Fruit fly (Drosophila melanogaster) whole organism, embryonic: ENCODE results near the gene Trmt6.

Experiments
- Bteb2 ChIP-seq: fragments of 200-800 bp; sonication (Bioruptor generic); optimal IDR thresholded peaks from 2 replicates; lab custom pipeline; 2016; ENCODE audit warnings: missing biosample characterization, missing genetic modification characterization
- CG10979 ChIP-seq: fragments of 200-800 bp; sonication (Bioruptor generic); optimal IDR thresholded peaks from 2 replicates; lab custom pipeline; 2018; ENCODE audit warnings: missing biosample characterization, mild to moderate bottlenecking, missing genetic modification characterization, moderate library complexity
- CG12299 ChIP-seq: fragments of 200-800 bp; sonication (Bioruptor generic); optimal IDR thresholded peaks from 2 replicates; lab custom pipeline; 2018; ENCODE audit warnings: missing biosample characterization, mild to moderate bottlenecking, missing genetic modification characterization
- CG12391 ChIP-seq: fragments of 200-800 bp; sonication (Bioruptor generic); optimal IDR thresholded peaks from 3 replicates; lab custom pipeline; 2018; ENCODE audit warnings: missing biosample characterization, mild to moderate bottlenecking, missing genetic modification characterization, moderate library complexity
- CG13624 ChIP-seq: fragments of 200-800 bp; sonication (Bioruptor generic); optimal IDR thresholded peaks from 2 replicates; lab custom pipeline; 2016; ENCODE audit warnings: missing biosample characterization, missing genetic modification characterization
- CG14050 ChIP-seq: fragments of 200-800 bp; sonication (Bioruptor generic); IDR thresholded peaks from 3 replicates; pipeline ENCODE4 v1.3.6; 2022; ENCODE audit warnings: missing biosample characterization, missing genetic modification characterization
- CG15269 ChIP-seq: fragments of 200-800 bp; sonication (Bioruptor generic); optimal IDR thresholded peaks from 2 replicates; lab custom pipeline; 2018; ENCODE audit warnings: missing biosample characterization, mild to moderate bottlenecking, missing genetic modification characterization, moderate library complexity
- CG17328 ChIP-seq: fragments of 200-800 bp; sonication (Bioruptor generic); IDR thresholded peaks from 2 replicates; pipeline ENCODE4 v1.3.6; 2022; ENCODE audit warnings: missing biosample characterization, missing genetic modification characterization
- CG17361 ChIP-seq: fragments of 200-800 bp; sonication (Bioruptor generic); IDR thresholded peaks from 3 replicates; pipeline ENCODE4 v1.3.6; 2022; ENCODE audit warnings: missing biosample characterization, missing genetic modification characterization
- CG31224 ChIP-seq: fragments of 200-800 bp; sonication (Bioruptor generic); IDR thresholded peaks from 2 replicates; pipeline ENCODE4 v1.3.6; 2022; ENCODE audit warnings: missing biosample characterization, missing genetic modification characterization
- CG34422 ChIP-seq: fragments of 200-800 bp; sonication (Bioruptor generic); IDR thresholded peaks from 3 replicates; pipeline ENCODE4 v1.3.6; 2022; ENCODE audit warnings: missing biosample characterization, missing genetic modification characterization
- CG3847 ChIP-seq: fragments of 200-800 bp; sonication (Bioruptor generic); IDR thresholded peaks from 2 replicates; pipeline ENCODE4 v1.3.6; 2022; ENCODE audit warnings: missing biosample characterization, missing genetic modification characterization
- CG4617 ChIP-seq: fragments of 200-800 bp; sonication (Bioruptor generic); optimal IDR thresholded peaks from 3 replicates; lab custom pipeline; 2016; ENCODE audit warnings: missing biosample characterization, missing genetic modification characterization, borderline replicate concordance
- CG6272 ChIP-seq: fragments of 200-800 bp; sonication (Bioruptor generic); IDR thresholded peaks from 2 replicates; pipeline ENCODE4 v1.3.6; 2022; ENCODE audit warnings: missing biosample characterization, missing genetic modification characterization
- CG7357 ChIP-seq: fragments of 200-800 bp; sonication (Bioruptor generic); IDR thresholded peaks from 3 replicates; pipeline ENCODE4 v1.3.6; 2022; ENCODE audit warnings: missing biosample characterization, missing genetic modification characterization
- CG7745 ChIP-seq: fragments of 200-800 bp; sonication (Bioruptor generic); optimal IDR thresholded peaks from 2 replicates; lab custom pipeline; 2018; ENCODE audit warnings: missing biosample characterization, mild to moderate bottlenecking, missing genetic modification characterization, moderate library complexity
- CG8290 ChIP-seq, 3 experiments: fragments of 200-800 bp; sonication (Bioruptor generic); optimal IDR thresholded peaks; 2 replicates each; lab custom pipeline; 2016 to 2019; ENCODE audit warnings: missing biosample characterization in 3 of 3, missing genetic modification characterization in 3 of 3, mild to moderate bottlenecking in 2 of 3, moderate library complexity in 1 of 3
- Dfd ChIP-seq, 2 experiments: fragments of >200 bp; optimal IDR thresholded peaks; 2 replicates each; lab custom pipeline; 2017; ENCODE audit warnings: missing biosample characterization in 2 of 2, missing genetic modification characterization in 2 of 2
- Eip74EF ChIP-seq, 2 experiments: fragments of 200-800 bp in 1 of 2; fragments of >200 bp in 1 of 2; sonication (Bioruptor generic) in 1 of 2; optimal IDR thresholded peaks; 2 replicates each; lab custom pipeline; 2017 to 2019; ENCODE audit warnings: missing biosample characterization in 2 of 2, missing genetic modification characterization in 2 of 2, mild to moderate bottlenecking in 1 of 2, moderate library complexity in 1 of 2
- H2.0 ChIP-seq: fragments of 200-800 bp; sonication (Bioruptor generic); IDR thresholded peaks from 2 replicates; pipeline ENCODE4 v1.3.6; 2022; ENCODE audit warnings: missing biosample characterization, missing genetic modification characterization
- HmgD ChIP-seq: fragments of 200-800 bp; sonication (Bioruptor generic); optimal IDR thresholded peaks from 3 replicates; lab custom pipeline; 2016; ENCODE audit warnings: missing biosample characterization, missing genetic modification characterization
- MESR4 ChIP-seq: fragments of 200-800 bp; sonication (Bioruptor generic); optimal IDR thresholded peaks from 2 replicates; lab custom pipeline; 2018; ENCODE audit warnings: missing biosample characterization, mild to moderate bottlenecking, missing genetic modification characterization, moderate library complexity
- Mrtf ChIP-seq: fragments of 200-800 bp; sonication (Bioruptor generic); IDR thresholded peaks from 3 replicates; pipeline ENCODE4 v1.3.6; 2022; ENCODE audit warnings: missing biosample characterization, missing genetic modification characterization
- Oaz ChIP-seq: fragments of 200-800 bp; sonication (Bioruptor generic); IDR thresholded peaks from 2 replicates; pipeline ENCODE4 v1.3.6; 2022; ENCODE audit warnings: missing biosample characterization, missing genetic modification characterization
- Ptx1 ChIP-seq: fragments of 200-800 bp; sonication (Bioruptor generic); IDR thresholded peaks from 2 replicates; pipeline ENCODE4 v1.3.6; 2022; ENCODE audit warnings: missing biosample characterization, missing genetic modification characterization
- al ChIP-seq: fragments of 200-800 bp; sonication (Bioruptor generic); IDR thresholded peaks from 2 replicates; pipeline ENCODE4 v1.3.6; 2022; ENCODE audit warnings: missing biosample characterization, missing genetic modification characterization
- bcd ChIP-seq: fragments of 200-800 bp; sonication (Bioruptor generic); optimal IDR thresholded peaks from 2 replicates; lab custom pipeline; 2017; ENCODE audit warnings: missing biosample characterization, mild to moderate bottlenecking, missing genetic modification characterization
- bigmax ChIP-seq: fragments of 200-800 bp; sonication (Bioruptor generic); optimal IDR thresholded peaks from 2 replicates; lab custom pipeline; 2018; ENCODE audit warnings: missing biosample characterization, mild to moderate bottlenecking, missing genetic modification characterization
- crc ChIP-seq: fragments of 200-800 bp; sonication (Bioruptor generic); optimal IDR thresholded peaks from 2 replicates; lab custom pipeline; 2016; ENCODE audit warnings: missing biosample characterization, missing genetic modification characterization
- crol ChIP-seq: fragments of 200-800 bp; sonication (Bioruptor generic); IDR thresholded peaks from 2 replicates; pipeline ENCODE4 v1.3.6; 2022; ENCODE audit warnings: missing biosample characterization, missing genetic modification characterization
- dan ChIP-seq: fragments of 200-800 bp; sonication (Bioruptor generic); IDR thresholded peaks from 2 replicates; pipeline ENCODE4 v1.3.6; 2022; ENCODE audit warnings: missing biosample characterization, missing genetic modification characterization
- dmrt99B ChIP-seq: fragments of 200-800 bp; sonication (Bioruptor generic); optimal IDR thresholded peaks from 2 replicates; lab custom pipeline; 2018; ENCODE audit warnings: missing biosample characterization, mild to moderate bottlenecking, missing genetic modification characterization, moderate library complexity
- emc ChIP-seq: fragments of 200-800 bp; sonication (Bioruptor generic); optimal IDR thresholded peaks from 2 replicates; lab custom pipeline; 2016; ENCODE audit warnings: missing biosample characterization, missing genetic modification characterization
- h ChIP-seq: fragments of >200 bp; optimal IDR thresholded peaks from 2 replicates; lab custom pipeline; 2017
- insv ChIP-seq, 2 experiments: fragments of 200-800 bp; sonication (Bioruptor generic); optimal IDR thresholded peaks; 3 replicates each; lab custom pipeline; 2016 to 2018; ENCODE audit warnings: missing biosample characterization in 2 of 2, missing genetic modification characterization in 2 of 2
- mirr ChIP-seq: fragments of 200-800 bp; sonication (Bioruptor generic); optimal IDR thresholded peaks from 3 replicates; lab custom pipeline; 2018; ENCODE audit warnings: missing biosample characterization, mild to moderate bottlenecking, missing genetic modification characterization
- nom ChIP-seq: fragments of 200-800 bp; sonication (Bioruptor generic); optimal IDR thresholded peaks from 2 replicates; lab custom pipeline; 2017; ENCODE audit warnings: missing biosample characterization, missing genetic modification characterization, mild to moderate bottlenecking, moderate library complexity, missing genetic modification reagents
- pfk ChIP-seq: fragments of 200-800 bp; sonication (Bioruptor generic); optimal IDR thresholded peaks from 2 replicates; lab custom pipeline; 2018; ENCODE audit warnings: missing biosample characterization, mild to moderate bottlenecking, missing genetic modification characterization, moderate library complexity
- scrt ChIP-seq: fragments of 200-800 bp; sonication (Bioruptor generic); optimal IDR thresholded peaks from 2 replicates; lab custom pipeline; 2018; ENCODE audit warnings: missing biosample characterization, mild to moderate bottlenecking, missing genetic modification characterization, moderate library complexity
- sd ChIP-seq: fragments of 200-800 bp; sonication (Bioruptor generic); optimal IDR thresholded peaks from 3 replicates; lab custom pipeline; 2018; ENCODE audit warnings: missing biosample characterization, mild to moderate bottlenecking, missing genetic modification characterization, moderate library complexity
- sens-2 ChIP-seq: fragments of 200-800 bp; sonication (Bioruptor generic); IDR thresholded peaks from 2 replicates; pipeline ENCODE4 v1.3.6; 2022; ENCODE audit warnings: missing biosample characterization, missing genetic modification characterization
- shn ChIP-seq: fragments of 200-800 bp; sonication (Bioruptor generic); optimal IDR thresholded peaks from 3 replicates; lab custom pipeline; 2016; ENCODE audit warnings: missing biosample characterization, missing genetic modification characterization
- sisA ChIP-seq: fragments of 200-800 bp; sonication (Bioruptor generic); IDR thresholded peaks from 2 replicates; pipeline ENCODE4 v1.3.6; 2022; ENCODE audit warnings: missing biosample characterization, missing genetic modification characterization
- sug ChIP-seq: fragments of 200-800 bp; optimal IDR thresholded peaks from 2 replicates; lab custom pipeline; 2019; ENCODE audit warnings: missing biosample characterization, mild to moderate bottlenecking, missing genetic modification characterization, moderate library complexity
- trh ChIP-seq: fragments of 200-800 bp; sonication (Bioruptor generic); optimal IDR thresholded peaks from 2 replicates; lab custom pipeline; 2016; ENCODE audit warnings: missing biosample characterization, missing genetic modification characterization
- twi ChIP-seq: fragments of 200-800 bp; optimal IDR thresholded peaks from 2 replicates; lab custom pipeline; 2019; ENCODE audit warnings: missing biosample characterization, mild to moderate bottlenecking, missing genetic modification characterization, moderate library complexity
- unc-4 ChIP-seq: fragments of 200-800 bp; sonication (Bioruptor generic); IDR thresholded peaks from 2 replicates; pipeline ENCODE4 v1.3.6; 2022; ENCODE audit warnings: missing biosample characterization, missing genetic modification characterization; ENCODE audit not compliant: partially characterized antibody
- z ChIP-seq: fragments of 200-800 bp; sonication (Bioruptor generic); IDR thresholded peaks from 3 replicates; pipeline ENCODE4 v1.3.6; 2022; ENCODE audit warnings: missing biosample characterization, missing genetic modification characterization
- zfh2 ChIP-seq: fragments of 200-800 bp; sonication (Bioruptor generic); optimal IDR thresholded peaks from 2 replicates; lab custom pipeline; 2016; ENCODE audit warnings: missing biosample characterization, missing genetic modification characterization

Trmt6 gene

dm6 chr2L:6610683-6611373 lies 48.7 kb upstream of the Trmt6 start, which contains the start of gene CG11050 (continued):
- TF ChIP-seq HmgD (peak; percentile 97), CG7357 (peak; percentile 8; the same call in 1 of the 3 replicates), CG4617 (peak; percentile 66), CG17361 (GFP tag; lab: Robert Waterston, UW) (peak; percentile 67), crol (GFP tag; lab: Robert Waterston, UW) (0 out of 2 replicates have a peak, but pooled peaks have one; percentile 17), zfh2 (GFP tag; lab: Kevin White, UChicago) (peak; percentile 83), sd (tag; lab: Kevin White, UChicago) (peak; percentile 83), twi (tag; lab: Kevin White, UChicago) (peak; percentile 48), trh (peak; percentile 31), Ptx1 (GFP tag; lab: Robert Waterston, UW) (peak; percentile 74), CG7745 (tag; lab: Kevin White, UChicago) (no peak), CG15269 (tag; lab: Kevin White, UChicago) (peak; percentile 61), bcd (GFP tag; lab: Kevin White, UChicago) (peak; percentile 80), Bteb2 (GFP tag; lab: Kevin White, UChicago) (peak; percentile 84), CG3847 (GFP tag; lab: Robert Waterston, UW) (peak; percentile 95), unc-4 (GFP tag; lab: Robert Waterston, UW) (peak; percentile 48; the same call in 1 of the 2 replicates), insv (GFP tag; optimal IDR thresholded peaks at IDR 0.05; lab: Kevin White, UChicago) (peak in 1 of 2 experiments; percentile 37), sisA (peak; percentile 80), Dfd (GFP tag; optimal IDR thresholded peaks at IDR 0.05; lab: Kevin White, UChicago) (peak in 1 of 2 experiments; percentile 13), MESR4 (GFP tag; lab: Kevin White, UChicago) (peak; percentile 70), CG14050 (peak; percentile 66; the same call in 2 of the 3 replicates), scrt (GFP tag; lab: Kevin White, UChicago) (peak; percentile 53), sens-2 (GFP tag; lab: Robert Waterston, UW) (0 out of 2 replicates have a peak, but pooled peaks have one; percentile 33), CG6272 (GFP tag; lab: Robert Waterston, UW) (peak; percentile 52; the same call in 1 of the 2 replicates), sug (tag; lab: Kevin White, UChicago) (peak; percentile 70), emc (GFP tag; lab: Kevin White, UChicago) (peak; percentile 74), Mrtf (GFP tag; lab: Robert Waterston, UW) (peak; percentile 66; the same call in 2 of the 3 replicates), h (no peak), pfk (GFP tag; lab: Kevin White, UChicago) (peak; percentile 23), bigmax (GFP tag; lab: Kevin White, UChicago) (peak; percentile 37), CG12299 (peak; percentile 61), Eip74EF (GFP tag; optimal IDR thresholded peaks at IDR 0.05; lab: Kevin White, UChicago) (peak in 1 of 2 experiments; percentile 65), shn (peak; percentile 89), dmrt99B (tag; lab: Kevin White, UChicago) (peak; percentile 72), CG8290 (GFP tag; optimal IDR thresholded peaks at IDR 0.05; lab: Kevin White, UChicago) (peak; percentile 82), CG8290 (tag; optimal IDR thresholded peaks at IDR 0.05; lab: Kevin White, UChicago) (peak in 1 of 2 experiments; percentile 98), CG34422 (peak; percentile 77), CG10979 (peak; percentile 62), al (GFP tag; lab: Robert Waterston, UW) (peak; percentile 77), Oaz (GFP tag; lab: Robert Waterston, UW) (peak; percentile 56; the same call in 1 of the 2 replicates), nom (GFP tag; lab: Kevin White, UChicago) (no peak), CG12391 (peak; percentile 81), CG13624 (GFP tag; lab: Kevin White, UChicago) (peak; percentile 92), CG17328 (GFP tag; lab: Robert Waterston, UW) (peak; percentile 73), dan (no peak), crc (GFP tag; lab: Kevin White, UChicago) (peak; percentile 59), z (peak; percentile 61; the same call in 1 of the 3 replicates), H2.0 (peak; percentile 66), CG31224 (GFP tag; lab: Robert Waterston, UW) (peak; percentile 64), mirr (GFP tag; lab: Kevin White, UChicago) (peak; percentile 50)
